Worm (Caenorhabditis elegans) whole organism, early embryonic: ENCODE measurements around the gene gfl-1.

Source experiments
- B0310.2 ChIP-seq: sonication (generic microtip); optimal IDR thresholded peaks from 2 replicates; lab custom pipeline; 2016; ENCODE audit warnings: mild to moderate bottlenecking, missing genetic modification characterization, missing compliant biosample characterization
- F13C5.2 ChIP-seq: sonication (generic microtip); optimal IDR thresholded peaks from 2 replicates; lab custom pipeline; 2017; ENCODE audit warnings: mild to moderate bottlenecking, missing genetic modification characterization, inconsistent platforms, missing compliant biosample characterization
- aly-1 ChIP-seq: sonication (generic microtip); optimal IDR thresholded peaks from 2 replicates; lab custom pipeline; 2016; ENCODE audit warnings: missing genetic modification characterization, missing compliant biosample characterization
- ama-1 ChIP-seq: fragments of 150-350 bp; optimal IDR thresholded peaks from 2 replicates; lab custom pipeline; 2014
- ceh-13 ChIP-seq: fragments of 200-800 bp; sonication (Bioruptor generic); optimal IDR thresholded peaks from 2 replicates; lab custom pipeline; 2018; ENCODE audit warnings: mild to moderate bottlenecking, missing genetic modification characterization, missing compliant biosample characterization
- ceh-36 ChIP-seq: sonication (generic microtip); optimal IDR thresholded peaks from 2 replicates; lab custom pipeline; 2016; ENCODE audit warnings: missing genetic modification characterization, inconsistent platforms, missing compliant biosample characterization
- ets-7 ChIP-seq: sonication (generic microtip); optimal IDR thresholded peaks from 2 replicates; lab custom pipeline; 2016; ENCODE audit warnings: missing genotype, missing genetic modification characterization, missing compliant biosample characterization
- flt-1 ChIP-seq: fragments of 200-800 bp; sonication (Bioruptor generic); IDR thresholded peaks from 2 replicates; pipeline ENCODE4 v1.3.6; 2022; ENCODE audit warnings: missing genetic modification characterization, missing compliant biosample characterization
- hmbx-1 ChIP-seq: sonication (generic microtip); optimal IDR thresholded peaks from 2 replicates; lab custom pipeline; 2016; ENCODE audit warnings: mild to moderate bottlenecking, missing genetic modification characterization, missing compliant biosample characterization
- hmg-4 ChIP-seq: fragments of 200-800 bp; sonication (Bioruptor generic); optimal IDR thresholded peaks from 2 replicates; lab custom pipeline; 2018; ENCODE audit warnings: mild to moderate bottlenecking, missing genetic modification characterization, missing compliant biosample characterization
- hnd-1 ChIP-seq: sonication (generic microtip); optimal IDR thresholded peaks from 2 replicates; lab custom pipeline; 2016; ENCODE audit warnings: missing genetic modification characterization, missing compliant biosample characterization
- pes-1 ChIP-seq: fragments of 200-800 bp; sonication (Bioruptor generic); IDR thresholded peaks from 2 replicates; pipeline ENCODE4 v1.3.6; 2022; ENCODE audit warnings: missing genetic modification reagents, missing genetic modification characterization, missing compliant biosample characterization
- scrt-1 ChIP-seq: fragments of 200-800 bp; sonication (Bioruptor generic); IDR thresholded peaks from 2 replicates; pipeline ENCODE4 v1.3.6; 2022; ENCODE audit warnings: missing genetic modification characterization, missing compliant biosample characterization
- sea-1 ChIP-seq: fragments of 200-800 bp; sonication (Bioruptor generic); conservative IDR thresholded peaks from 2 replicates; pipeline ENCODE4 v1.3.6; 2022; ENCODE audit warnings: missing genetic modification characterization, missing compliant biosample characterization
- tbx-11 ChIP-seq: fragments of 200-800 bp; sonication (Bioruptor generic); IDR thresholded peaks from 2 replicates; pipeline ENCODE4 v1.3.6; 2022; ENCODE audit warnings: missing genetic modification characterization, missing compliant biosample characterization
- tbx-37 ChIP-seq: fragments of 200-800 bp; sonication (Bioruptor generic); conservative IDR thresholded peaks from 2 replicates; pipeline ENCODE4 v1.3.6; 2022; ENCODE audit warnings: missing genetic modification reagents, missing genetic modification characterization, missing compliant biosample characterization
- tra-4 ChIP-seq: sonication (generic microtip); optimal IDR thresholded peaks from 2 replicates; lab custom pipeline; 2017; ENCODE audit warnings: missing genetic modification characterization, missing compliant biosample characterization

Gene gfl-1

DNA sequence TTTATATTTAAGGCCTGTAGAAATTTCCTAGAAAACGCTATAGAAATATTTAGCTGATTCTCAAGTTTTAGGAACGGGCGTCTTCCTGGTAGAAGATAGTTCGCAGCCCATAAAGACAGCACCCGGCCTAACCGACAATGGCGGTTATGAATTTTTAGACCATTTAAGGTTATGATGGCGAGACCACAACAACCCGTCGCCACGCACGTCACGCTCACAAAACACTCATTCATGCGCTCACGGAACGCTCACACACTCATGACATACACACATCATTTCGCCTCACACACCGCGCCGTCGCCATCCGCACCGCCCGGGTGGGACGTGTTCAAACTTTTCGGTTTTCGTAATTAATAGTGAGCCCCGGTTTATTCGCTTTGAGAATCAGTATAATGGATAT lies 2.6 kb downstream of the gfl-1 start:
- TF ChIP-seq hmg-4: no peak
- TF ChIP-seq tbx-37: no peak
- no peak; the same call in 1 of the 2 replicates for TF ChIP-seq pes-1 (GFP tag; lab: Robert Waterston, UW)
- TF ChIP-seq flt-1 (GFP tag; lab: Robert Waterston, UW): no peak
- TF ChIP-seq B0310.2: no peak
- TF ChIP-seq ceh-13 (GFP tag; lab: Kevin White, UChicago): no peak
- TF ChIP-seq scrt-1: no peak
- TF ChIP-seq tbx-11 (GFP tag; lab: Robert Waterston, UW): no peak
- no peak for TF ChIP-seq hnd-1 (tag; lab: Kevin White, UChicago)
- no peak for TF ChIP-seq ceh-36 (tag; lab: Kevin White, UChicago)
- no peak for TF ChIP-seq tra-4 (tag; lab: Kevin White, UChicago)

DNA sequence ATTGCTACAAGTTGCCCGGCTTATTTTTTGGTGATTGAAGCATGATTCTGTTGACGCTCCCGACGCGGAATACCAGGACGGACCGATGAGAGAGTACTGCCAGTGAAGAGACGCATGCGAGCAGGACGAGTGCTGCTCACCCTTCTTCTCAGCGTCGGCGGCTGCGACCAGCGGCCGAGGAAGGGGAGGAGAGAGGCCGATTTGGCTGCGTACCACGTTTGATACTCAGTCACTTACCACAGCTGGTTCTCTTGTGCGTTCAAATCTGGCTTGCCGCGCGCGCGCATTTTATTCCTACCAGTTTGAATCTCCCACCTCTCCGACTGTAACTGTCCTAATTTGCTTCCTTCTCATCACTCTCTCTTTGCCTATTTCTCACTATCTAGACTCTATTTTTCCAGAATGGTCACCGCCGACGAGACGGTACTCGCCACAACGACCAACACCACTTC lies 3.2 kb downstream of the gfl-1 start, which contains the start of gene mep-1:
mep-1 (plus strand) TSS at position 402 of the 452 bp plus-strand sequence.
- peak; percentile 58 for TF ChIP-seq pes-1 (GFP tag; lab: Robert Waterston, UW)
- TF ChIP-seq flt-1 (GFP tag; lab: Robert Waterston, UW): no peak

DNA sequence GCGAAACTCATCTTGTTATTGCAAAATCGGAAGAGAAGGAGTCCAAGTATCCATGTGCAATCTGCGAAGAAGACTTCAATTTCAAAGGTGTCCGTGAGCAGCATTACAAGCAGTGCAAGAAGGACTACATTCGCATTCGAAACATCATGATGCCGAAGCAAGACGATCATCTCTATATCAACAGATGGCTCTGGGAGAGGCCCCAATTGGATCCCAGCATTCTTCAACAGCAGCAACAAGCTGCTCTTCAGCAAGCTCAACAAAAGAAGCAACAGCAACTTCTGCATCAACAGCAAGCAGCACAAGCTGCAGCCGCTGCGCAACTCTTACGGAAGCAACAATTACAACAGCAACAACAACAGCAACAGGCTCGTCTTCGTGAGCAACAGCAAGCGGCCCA lies 5.1 kb downstream of the gfl-1 start:
- TF ChIP-seq F13C5.2 (tag; lab: Kevin White, UChicago) (no peak), ets-7 (no peak), B0310.2 (no peak)

DNA sequence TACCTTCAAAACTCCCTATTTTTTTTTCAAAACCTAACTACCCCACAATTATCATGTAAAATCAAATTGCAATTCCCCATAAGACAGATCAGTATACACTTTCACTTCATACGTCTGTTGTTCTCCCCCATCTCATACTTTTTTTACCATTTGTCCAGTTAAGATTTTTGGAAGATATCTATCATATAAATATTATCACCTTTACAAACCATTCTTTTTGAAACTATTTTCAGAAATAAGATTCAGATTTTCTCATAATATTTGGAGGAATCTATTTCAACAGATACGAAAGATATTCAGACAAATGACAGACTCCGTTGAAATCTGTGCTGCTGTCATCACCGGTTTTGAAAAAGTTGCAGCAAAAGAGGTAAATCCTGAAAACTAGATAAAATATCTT lies 6.7 kb downstream of the gfl-1 start, which contains the start of gene M04B2.2:
M04B2.2 (plus strand) TSS at position 301 of the 400 bp plus-strand sequence.
- TF ChIP-seq ceh-13 (GFP tag; lab: Kevin White, UChicago) (no peak), aly-1 (tag; lab: Kevin White, UChicago) (no peak), hnd-1 (tag; lab: Kevin White, UChicago) (no peak), pes-1 (GFP tag; lab: Robert Waterston, UW) (no peak), tbx-37 (no peak), F13C5.2 (tag; lab: Kevin White, UChicago) (no peak), tra-4 (tag; lab: Kevin White, UChicago) (no peak), ama-1 (no peak), flt-1 (GFP tag; lab: Robert Waterston, UW) (no peak), hmbx-1 (no peak), sea-1 (GFP tag; lab: Robert Waterston, UW) (no peak), ceh-36 (tag; lab: Kevin White, UChicago) (no peak), scrt-1 (no peak), ets-7 (no peak), tbx-11 (GFP tag; lab: Robert Waterston, UW) (no peak), B0310.2 (no peak), hmg-4 (no peak)

DNA sequence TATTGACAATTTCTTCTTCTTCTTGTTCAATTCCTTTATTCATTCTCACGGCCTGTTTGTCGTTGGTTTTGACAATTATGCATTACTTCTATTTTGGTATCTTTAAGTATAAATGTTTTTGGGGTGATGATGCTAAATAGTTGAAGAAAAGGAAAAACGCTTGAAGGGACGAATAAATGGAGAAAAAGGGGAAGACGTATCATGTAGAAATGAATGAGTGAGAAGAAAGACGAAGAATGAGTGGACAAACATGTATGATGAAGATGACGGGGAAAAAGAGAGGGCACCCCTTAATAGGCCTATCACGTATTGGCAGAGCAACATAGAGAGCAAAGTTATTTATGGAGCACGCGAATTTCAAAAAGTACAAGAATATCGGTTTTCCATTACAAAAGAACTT lies 27.6 kb downstream of the gfl-1 start, which contains the start of gene M04B2.7:
M04B2.7 (minus strand) TSS at position 101 of the 400 bp plus-strand sequence.
- TF ChIP-seq F13C5.2 (tag; lab: Kevin White, UChicago) (no peak), aly-1 (tag; lab: Kevin White, UChicago) (no peak), tra-4 (tag; lab: Kevin White, UChicago) (no peak), tbx-11 (GFP tag; lab: Robert Waterston, UW) (no peak), hmg-4 (no peak), ceh-13 (GFP tag; lab: Kevin White, UChicago) (no peak), ceh-36 (tag; lab: Kevin White, UChicago) (no peak), hnd-1 (tag; lab: Kevin White, UChicago) (no peak), hmbx-1 (no peak), flt-1 (GFP tag; lab: Robert Waterston, UW) (no peak), scrt-1 (no peak)

DNA sequence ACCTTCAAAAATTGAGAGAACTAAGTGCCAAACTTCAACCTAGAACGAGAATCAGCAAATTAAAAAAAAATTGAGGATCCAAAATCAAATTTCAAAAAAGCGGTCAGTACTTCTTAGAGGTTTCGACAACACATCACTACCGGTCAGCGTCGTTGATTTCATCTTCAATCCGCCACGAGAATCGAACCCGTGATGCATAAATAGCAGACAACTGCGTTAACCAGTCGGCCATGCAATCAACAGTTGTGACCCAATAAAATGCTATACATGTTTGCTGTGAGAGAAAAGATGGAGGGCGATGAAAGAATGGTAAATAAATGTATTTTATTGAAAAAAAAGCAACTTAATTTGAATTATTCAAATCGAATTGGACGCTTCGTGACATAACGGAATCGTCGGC lies 28.6 kb downstream of the gfl-1 start:
- TF ChIP-seq tbx-11 (GFP tag; lab: Robert Waterston, UW) (peak; percentile 87), ama-1 (no peak), ets-7 (peak; percentile 65), aly-1 (tag; lab: Kevin White, UChicago) (peak; percentile 91), hmg-4 (peak; percentile 92), pes-1 (GFP tag; lab: Robert Waterston, UW) (peak; percentile 91), hmbx-1 (peak; percentile 55), ceh-36 (tag; lab: Kevin White, UChicago) (no peak), sea-1 (GFP tag; lab: Robert Waterston, UW) (peak; percentile 86), tra-4 (tag; lab: Kevin White, UChicago) (peak; percentile 63), ceh-13 (GFP tag; lab: Kevin White, UChicago) (peak; percentile 89), tbx-37 (peak; percentile 80), hnd-1 (tag; lab: Kevin White, UChicago) (peak; percentile 79), scrt-1 (peak; percentile 94), F13C5.2 (tag; lab: Kevin White, UChicago) (peak; percentile 89), flt-1 (GFP tag; lab: Robert Waterston, UW) (peak; percentile 86), B0310.2 (peak; percentile 87)

DNA sequence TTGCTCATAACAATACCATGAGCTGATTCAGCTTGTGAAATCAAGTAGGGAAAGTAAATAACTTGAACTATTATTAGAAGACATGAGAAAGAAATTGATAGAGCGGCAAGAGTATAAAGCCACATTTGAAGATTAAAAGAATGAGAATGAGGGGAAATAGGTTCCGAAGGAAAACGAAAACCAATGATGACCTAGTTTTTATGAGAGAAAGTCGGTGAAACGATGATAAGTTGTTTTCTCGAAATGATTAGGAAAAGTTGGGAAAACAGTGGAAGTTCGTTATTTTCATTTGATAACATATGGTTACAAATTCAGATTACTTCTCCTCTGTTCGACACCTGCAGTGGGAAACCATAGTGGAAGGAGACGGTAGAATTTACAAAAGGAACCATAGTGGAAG lies 30.7 kb downstream of the gfl-1 start, which contains the start of gene col-128:
col-128 (minus strand) TSS at position 148 of the 400 bp plus-strand sequence.
- TF ChIP-seq hnd-1 (tag; lab: Kevin White, UChicago): no peak
- TF ChIP-seq tbx-11 (GFP tag; lab: Robert Waterston, UW): no peak
- TF ChIP-seq ceh-36 (tag; lab: Kevin White, UChicago): no peak
- no peak for TF ChIP-seq sea-1 (GFP tag; lab: Robert Waterston, UW)
- no peak for TF ChIP-seq tra-4 (tag; lab: Kevin White, UChicago)
- TF ChIP-seq B0310.2: no peak
- no peak for TF ChIP-seq ceh-13 (GFP tag; lab: Kevin White, UChicago)
- TF ChIP-seq ets-7: no peak
- TF ChIP-seq flt-1 (GFP tag; lab: Robert Waterston, UW): no peak
- TF ChIP-seq hmg-4: no peak
- no peak for TF ChIP-seq F13C5.2 (tag; lab: Kevin White, UChicago)
- TF ChIP-seq tbx-37: no peak

DNA sequence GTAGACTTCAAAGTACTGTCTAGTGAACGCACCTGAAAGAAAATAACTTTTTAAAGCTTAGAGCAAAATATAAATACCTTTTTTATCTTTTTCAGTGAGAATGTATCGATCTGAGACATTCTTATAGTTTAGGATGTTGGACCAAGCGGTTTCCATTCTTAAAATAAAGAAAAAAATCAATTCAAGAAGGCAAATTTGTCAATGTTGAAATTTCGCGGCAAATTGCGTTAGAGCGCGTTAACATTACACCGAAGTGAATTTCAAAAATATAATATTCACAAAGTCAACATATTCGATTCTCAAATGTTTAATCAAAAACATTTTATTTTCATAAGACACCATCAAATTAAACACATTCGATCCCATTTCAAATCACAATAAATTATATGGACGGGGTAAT lies 40.6 kb downstream of the gfl-1 start, which contains the start of gene F12F6.7:
F12F6.7 (minus strand) TSS at position 157 of the 400 bp plus-strand sequence.
- TF ChIP-seq tbx-37: no peak
- no peak for TF ChIP-seq pes-1 (GFP tag; lab: Robert Waterston, UW)
- no peak for TF ChIP-seq F13C5.2 (tag; lab: Kevin White, UChicago)
- TF ChIP-seq ceh-13 (GFP tag; lab: Kevin White, UChicago): no peak
- no peak for TF ChIP-seq tbx-11 (GFP tag; lab: Robert Waterston, UW)
- no peak for TF ChIP-seq ama-1
- no peak for TF ChIP-seq hmg-4
- no peak for TF ChIP-seq scrt-1
- no peak for TF ChIP-seq ets-7
- no peak for TF ChIP-seq hmbx-1
- TF ChIP-seq flt-1 (GFP tag; lab: Robert Waterston, UW): no peak
- no peak for TF ChIP-seq tra-4 (tag; lab: Kevin White, UChicago)
- TF ChIP-seq sea-1 (GFP tag; lab: Robert Waterston, UW): no peak
- no peak for TF ChIP-seq hnd-1 (tag; lab: Kevin White, UChicago)
- TF ChIP-seq ceh-36 (tag; lab: Kevin White, UChicago): no peak
- no peak for TF ChIP-seq B0310.2
